Fruit fly (Drosophila melanogaster): ENCODE data around the gene Gba1b.
A peak's percentile ranks its signal among the peaks of the same experiment; 100 is the strongest.

Gene Gba1b

DNA sequence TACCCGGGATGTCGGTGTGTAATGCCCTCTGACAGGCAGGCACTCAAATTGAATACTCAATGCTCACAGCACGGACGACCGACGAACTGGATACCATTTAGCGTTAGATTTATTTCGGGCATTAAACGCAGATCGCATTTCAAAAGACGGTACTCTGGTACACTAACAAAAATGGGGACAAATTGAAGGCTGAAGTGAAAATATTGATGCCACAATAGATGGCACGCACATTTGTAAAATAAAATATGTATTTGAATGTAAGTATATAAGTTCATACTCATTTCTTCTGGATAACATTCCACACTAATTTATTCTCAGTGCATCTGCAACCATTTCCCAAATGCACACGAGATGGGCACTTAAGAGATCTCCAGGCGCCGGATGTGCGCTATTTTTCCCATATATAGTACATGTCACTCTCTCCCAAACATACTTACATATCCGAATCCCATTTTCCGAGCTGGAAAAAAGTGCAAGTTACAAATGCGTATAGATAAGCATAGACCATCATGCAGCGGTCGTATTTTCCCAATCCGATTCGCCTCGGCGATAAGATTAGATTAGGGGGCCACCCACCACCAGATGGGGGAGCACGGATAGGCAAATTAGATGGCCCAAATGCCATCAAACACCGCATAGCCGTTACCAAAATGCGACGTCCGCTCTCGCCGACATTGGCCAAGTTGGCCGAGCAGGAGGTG is 5.1 kb downstream of the Gba1b start, which contains the start of gene CG10301 (continued):
- TF ChIP-seq CG18011 (GFP tag; optimal IDR thresholded peaks at IDR 0.05) = no peak
- TF ChIP-seq CG15601 (tag; optimal IDR thresholded peaks at IDR 0.05) = peak; percentile 67
- TF ChIP-seq Gug (GFP tag; IDR thresholded peaks at IDR 0.05) = peak; percentile 18; the same call in 2 of the 4 replicates
- peak; percentile 69 for TF ChIP-seq sisA (GFP tag; IDR thresholded peaks at IDR 0.05)
- peak; percentile 82 for TF ChIP-seq CG10979 (tag; optimal IDR thresholded peaks at IDR 0.05)
- peak; percentile 76 for TF ChIP-seq CG10959 (GFP tag; IDR thresholded peaks at IDR 0.05)
- no peak for TF ChIP-seq CG3838 (GFP tag; optimal IDR thresholded peaks at IDR 0.05)
- TF ChIP-seq CG6813 (GFP tag; optimal IDR thresholded peaks at IDR 0.05) = peak; percentile 29
- no peak for TF ChIP-seq sr (GFP tag; IDR thresholded peaks at IDR 0.05)
- TF ChIP-seq Ets97D (GFP tag; optimal IDR thresholded peaks at IDR 0.05) = peak; percentile 21
- peak; percentile 54 for TF ChIP-seq CG30403 (GFP tag; optimal IDR thresholded peaks at IDR 0.05)
- peak; percentile 89 for TF ChIP-seq dmrt11E (tag; optimal IDR thresholded peaks at IDR 0.05)
- peak; percentile 20 for TF ChIP-seq ind (GFP tag; optimal IDR thresholded peaks at IDR 0.05)
- no peak for TF ChIP-seq usp (GFP tag; optimal IDR thresholded peaks at IDR 0.05)
- TF ChIP-seq ash1 (GFP tag; optimal IDR thresholded peaks at IDR 0.05) = no peak
- TF ChIP-seq CG12391 (tag; optimal IDR thresholded peaks at IDR 0.05) = peak; percentile 72
- TF ChIP-seq CG42726 (GFP tag; IDR thresholded peaks at IDR 0.05; ENCODE audit: partially characterized antibody) = no peak
- peak; percentile 44 for TF ChIP-seq chn (GFP tag; optimal IDR thresholded peaks at IDR 0.05)
- TF ChIP-seq CG4360 (GFP tag; IDR thresholded peaks at IDR 0.05) = no peak
- peak; percentile 62 for TF ChIP-seq CG13775 (GFP tag; optimal IDR thresholded peaks at IDR 0.05)
- TF ChIP-seq CG13624 (GFP tag; optimal IDR thresholded peaks at IDR 0.05) = no peak
- TF ChIP-seq NC2β (GFP tag; optimal IDR thresholded peaks at IDR 0.05) = peak; percentile 54
- 0 out of 3 replicates have a peak, but pooled peaks have one; percentile 31 for TF ChIP-seq CG7357 (GFP tag; IDR thresholded peaks at IDR 0.05)
- TF ChIP-seq CG33213 (GFP tag; optimal IDR thresholded peaks at IDR 0.05) = peak; percentile 19
- peak; percentile 47 for TF ChIP-seq CG10654 (GFP tag; optimal IDR thresholded peaks at IDR 0.05)
- TF ChIP-seq CG11504 (tag; optimal IDR thresholded peaks at IDR 0.05) = peak; percentile 67
- peak; percentile 9 for TF ChIP-seq NC2α (GFP tag; optimal IDR thresholded peaks at IDR 0.05)
- TF ChIP-seq fd102C (GFP tag; optimal IDR thresholded peaks at IDR 0.05) = peak; percentile 76
- TF ChIP-seq CG1233 (GFP tag; optimal IDR thresholded peaks at IDR 0.05) = peak; percentile 56
- no peak for TF ChIP-seq crol (GFP tag; IDR thresholded peaks at IDR 0.05)
- peak; percentile 26 for TF ChIP-seq CG16863 (GFP tag; optimal IDR thresholded peaks at IDR 0.05)
- peak; percentile 10 for TF ChIP-seq Side (GFP tag; optimal IDR thresholded peaks at IDR 0.05)
- no peak for TF ChIP-seq CG17568 (GFP tag; optimal IDR thresholded peaks at IDR 0.05)
- peak; percentile 52 for TF ChIP-seq Awh (GFP tag; IDR thresholded peaks at IDR 0.05)
- TF ChIP-seq CG17359 (tag; optimal IDR thresholded peaks at IDR 0.05) = peak; percentile 64
- peak; percentile 61 for TF ChIP-seq Xbp1 (GFP tag; optimal IDR thresholded peaks at IDR 0.05)
- TF ChIP-seq CG17361 (GFP tag; IDR thresholded peaks at IDR 0.05) = peak; percentile 63
- TF ChIP-seq dan (GFP tag; IDR thresholded peaks at IDR 0.05) = 0 out of 2 replicates have a peak, but pooled peaks have one; percentile 41
- TF ChIP-seq CG3065 (GFP tag; optimal IDR thresholded peaks at IDR 0.05) = peak; percentile 43
- TF ChIP-seq CG5953 (GFP tag; IDR thresholded peaks at IDR 0.05) = peak; percentile 53; the same call in 1 of the 2 replicates
- no peak for TF ChIP-seq Dll (GFP tag; IDR thresholded peaks at IDR 0.05; ENCODE audit: partially characterized antibody)
- TF ChIP-seq CG6689 (GFP tag; IDR thresholded peaks at IDR 0.05) = peak; percentile 59
- TF ChIP-seq CG10209 (GFP tag; optimal IDR thresholded peaks at IDR 0.05) = peak; percentile 67
- peak; percentile 44 for TF ChIP-seq Usf (GFP tag; optimal IDR thresholded peaks at IDR 0.05)
- peak; percentile 13 for TF ChIP-seq CTCF (GFP tag; optimal IDR thresholded peaks at IDR 0.05)
- peak; percentile 43 for TF ChIP-seq CG10462 (GFP tag; optimal IDR thresholded peaks at IDR 0.05)
- TF ChIP-seq peb (GFP tag; IDR thresholded peaks at IDR 0.05) = peak; percentile 48
- peak; percentile 43; the same call in 1 of the 2 replicates for TF ChIP-seq Ptx1 (GFP tag; IDR thresholded peaks at IDR 0.05)
- no peak for TF ChIP-seq Hr39 (optimal IDR thresholded peaks at IDR 0.05)
- TF ChIP-seq CG12942 (GFP tag; optimal IDR thresholded peaks at IDR 0.05) = peak; percentile 39
- TF ChIP-seq klu (GFP tag; IDR thresholded peaks at IDR 0.05) = no peak
